Fruit fly (Drosophila melanogaster) whole organism, embryonic: ENCODE measurements around the gene isoQC.

ENCODE experiments used
- Aef1 ChIP-seq: fragments of 200-800 bp; sonication (Bioruptor generic); IDR thresholded peaks from 3 replicates; pipeline ENCODE4 v1.3.6; 2022; ENCODE audit warnings: missing biosample characterization, missing genetic modification characterization
- Awh ChIP-seq: fragments of 200-800 bp; sonication (Bioruptor generic); IDR thresholded peaks from 2 replicates; pipeline ENCODE4, ENCODE4 v1.3.6; 2022; ENCODE audit warnings: missing biosample characterization, missing genetic modification characterization
- CG17328 ChIP-seq: fragments of 200-800 bp; sonication (Bioruptor generic); IDR thresholded peaks from 2 replicates; pipeline ENCODE4 v1.3.6; 2022; ENCODE audit warnings: missing biosample characterization, missing genetic modification characterization
- CG2889 ChIP-seq: fragments of 200-800 bp; sonication (Bioruptor generic); IDR thresholded peaks from 3 replicates; pipeline ENCODE4 v1.3.6; 2022; ENCODE audit warnings: missing biosample characterization, missing genetic modification characterization
- CG7987 ChIP-seq: fragments of 200-800 bp; sonication (Bioruptor generic); optimal IDR thresholded peaks from 2 replicates; lab custom pipeline; 2018; ENCODE audit warnings: missing biosample characterization, mild to moderate bottlenecking, missing genetic modification characterization, moderate library complexity
- CG8290 ChIP-seq, 3 experiments: fragments of 200-800 bp; sonication (Bioruptor generic); optimal IDR thresholded peaks; 2 replicates each; lab custom pipeline; 2016 to 2019; ENCODE audit warnings: missing biosample characterization in 3 of 3, missing genetic modification characterization in 3 of 3, mild to moderate bottlenecking in 2 of 3, moderate library complexity in 1 of 3
- HmgD ChIP-seq: fragments of 200-800 bp; sonication (Bioruptor generic); optimal IDR thresholded peaks from 3 replicates; lab custom pipeline; 2016; ENCODE audit warnings: missing biosample characterization, missing genetic modification characterization
- NK7.1 ChIP-seq: fragments of 200-800 bp; sonication (Bioruptor generic); optimal IDR thresholded peaks from 3 replicates; lab custom pipeline; 2016; ENCODE audit warnings: missing biosample characterization, missing genetic modification characterization
- ase ChIP-seq: fragments of 200-800 bp; sonication (Bioruptor generic); IDR thresholded peaks from 3 replicates; pipeline ENCODE4 v1.3.6; 2022; ENCODE audit warnings: missing biosample characterization, missing genetic modification characterization
- az2 ChIP-seq: fragments of 200-800 bp; sonication (Bioruptor generic); optimal IDR thresholded peaks from 3 replicates; lab custom pipeline; 2016; ENCODE audit warnings: missing biosample characterization, missing genetic modification characterization
- fd102C ChIP-seq: fragments of 200-800 bp; sonication (Bioruptor generic); optimal IDR thresholded peaks from 2 replicates; lab custom pipeline; 2018; ENCODE audit warnings: missing biosample characterization, mild to moderate bottlenecking, missing genetic modification characterization, moderate library complexity
- sr ChIP-seq: fragments of 200-800 bp; sonication (Bioruptor generic); IDR thresholded peaks from 3 replicates; pipeline ENCODE4 v1.3.6; 2022; ENCODE audit warnings: missing biosample characterization, missing genetic modification characterization
- stwl ChIP-seq: fragments of 200-800 bp; sonication (Bioruptor generic); optimal IDR thresholded peaks from 3 replicates; lab custom pipeline; 2018; ENCODE audit warnings: missing biosample characterization, mild to moderate bottlenecking, missing genetic modification characterization, moderate library complexity

- TF ChIP-seq fd102C (GFP tag; lab: Kevin White, UChicago) (no peak), CG8290 (GFP tag; optimal IDR thresholded peaks at IDR 0.05; lab: Kevin White, UChicago) (no peak), CG8290 (tag; optimal IDR thresholded peaks at IDR 0.05; lab: Kevin White, UChicago) (no peak), CG17328 (GFP tag; lab: Robert Waterston, UW) (no peak), CG2889 (GFP tag; lab: Robert Waterston, UW) (no peak), NK7.1 (GFP tag; lab: Kevin White, UChicago) (no peak), sr (GFP tag; lab: Robert Waterston, UW) (no peak), Awh (GFP tag; lab: Robert Waterston, UW) (no peak), ase (GFP tag; lab: Robert Waterston, UW) (no peak), HmgD (GFP tag; lab: Kevin White, UChicago) (no peak), az2 (no peak), stwl (no peak), CG7987 (no peak), Aef1 (GFP tag; lab: Robert Waterston, UW) (no peak)
Measured at dm6 chr3L:20439772-20440171, 34.5 kb upstream of the isoQC start, which contains the start of gene Hpd.
